Fruit fly (Drosophila melanogaster) whole organism, embryonic: Measurements from ENCODE around the gene GluClalpha.

Experiments used
- Asciz ChIP-seq: fragments of 200-800 bp; sonication (Bioruptor generic); optimal IDR thresholded peaks from 2 replicates; lab custom pipeline; 2017; ENCODE audit warnings: missing biosample characterization, mild to moderate bottlenecking, missing genetic modification characterization, missing genetic modification reagents
- Bgb ChIP-seq: fragments of 200-800 bp; sonication (Bioruptor generic); IDR thresholded peaks from 2 replicates; pipeline ENCODE4 v1.3.6; 2022; ENCODE audit warnings: missing biosample characterization, missing genetic modification characterization; ENCODE audit not compliant: partially characterized antibody
- CG10431 ChIP-seq: fragments of 200-800 bp; sonication (Bioruptor generic); optimal IDR thresholded peaks from 3 replicates; lab custom pipeline; 2018; ENCODE audit warnings: missing biosample characterization, mild to moderate bottlenecking, missing genetic modification characterization
- CG12391 ChIP-seq: fragments of 200-800 bp; sonication (Bioruptor generic); optimal IDR thresholded peaks from 3 replicates; lab custom pipeline; 2018; ENCODE audit warnings: missing biosample characterization, mild to moderate bottlenecking, missing genetic modification characterization, moderate library complexity
- CG13287 ChIP-seq: fragments of 200-800 bp; sonication (Bioruptor generic); IDR thresholded peaks from 2 replicates; pipeline ENCODE4 v1.3.6; 2022; ENCODE audit warnings: missing biosample characterization, missing genetic modification characterization; ENCODE audit not compliant: partially characterized antibody
- CG14050 ChIP-seq: fragments of 200-800 bp; sonication (Bioruptor generic); IDR thresholded peaks from 3 replicates; pipeline ENCODE4 v1.3.6; 2022; ENCODE audit warnings: missing biosample characterization, missing genetic modification characterization
- CG14860 ChIP-seq: fragments of 200-800 bp; sonication (Bioruptor generic); IDR thresholded peaks from 3 replicates; pipeline ENCODE4 v1.3.6; 2022; ENCODE audit warnings: missing biosample characterization, missing genetic modification characterization; ENCODE audit not compliant: partially characterized antibody
- CG15073 ChIP-seq: fragments of 200-800 bp; sonication (Bioruptor generic); optimal IDR thresholded peaks from 2 replicates; lab custom pipeline; 2016; ENCODE audit warnings: missing biosample characterization, missing genetic modification characterization
- CG16813 ChIP-seq: fragments of 200-800 bp; sonication (Bioruptor generic); IDR thresholded peaks from 3 replicates; pipeline ENCODE4 v1.3.6; 2022; ENCODE audit warnings: missing biosample characterization, missing genetic modification characterization; ENCODE audit not compliant: partially characterized antibody
- CG2678 ChIP-seq: fragments of 200-800 bp; sonication (Bioruptor generic); optimal IDR thresholded peaks from 3 replicates; lab custom pipeline; 2019; ENCODE audit warnings: missing biosample characterization, mild to moderate bottlenecking, missing genetic modification characterization, moderate library complexity
- CG34224 ChIP-seq: fragments of 200-800 bp; sonication (Bioruptor generic); IDR thresholded peaks from 3 replicates; pipeline ENCODE4 v1.3.6; 2022; ENCODE audit warnings: missing biosample characterization, missing genetic modification characterization; ENCODE audit not compliant: partially characterized antibody
- CG7963 ChIP-seq: fragments of 200-800 bp; sonication (Bioruptor generic); IDR thresholded peaks from 3 replicates; pipeline ENCODE4 v1.3.6; 2022; ENCODE audit warnings: missing biosample characterization, missing genetic modification characterization; ENCODE audit not compliant: partially characterized antibody
- CG9876 ChIP-seq: fragments of 200-800 bp; sonication (Bioruptor generic); optimal IDR thresholded peaks from 2 replicates; lab custom pipeline; 2016; ENCODE audit warnings: missing biosample characterization, missing genetic modification characterization
- Dll ChIP-seq: fragments of 200-800 bp; sonication (Bioruptor generic); IDR thresholded peaks from 4 replicates; pipeline ENCODE4 v1.3.6; 2022; ENCODE audit warnings: missing biosample characterization, missing genetic modification characterization; ENCODE audit not compliant: partially characterized antibody
- HLH4C ChIP-seq: fragments of 200-800 bp; sonication (Bioruptor generic); IDR thresholded peaks from 3 replicates; pipeline ENCODE4 v1.3.6; 2022; ENCODE audit warnings: missing biosample characterization, missing genetic modification characterization; ENCODE audit not compliant: partially characterized antibody
- Hmr ChIP-seq: fragments of 200-800 bp; sonication (Bioruptor generic); optimal IDR thresholded peaks from 3 replicates; lab custom pipeline; 2017; ENCODE audit warnings: mild to moderate bottlenecking, missing biosample characterization, missing genetic modification reagents, missing genetic modification characterization
- Mad ChIP-seq: fragments of 200-800 bp; sonication (Bioruptor generic); optimal IDR thresholded peaks from 2 replicates; lab custom pipeline; 2016; ENCODE audit warnings: missing biosample characterization, missing genetic modification characterization
- Neu2 ChIP-seq: fragments of 200-800 bp; sonication (Bioruptor generic); optimal IDR thresholded peaks from 3 replicates; lab custom pipeline; 2016; ENCODE audit warnings: missing biosample characterization, missing genetic modification characterization, borderline replicate concordance
- Opbp ChIP-seq: fragments of 200-800 bp; sonication (Bioruptor generic); IDR thresholded peaks from 3 replicates; pipeline ENCODE4 v1.3.6; 2022; ENCODE audit warnings: missing biosample characterization, missing genetic modification characterization; ENCODE audit not compliant: partially characterized antibody
- Pdp1 ChIP-seq, 2 experiments: fragments of 200-800 bp; sonication (Bioruptor generic); optimal IDR thresholded peaks; 3 replicates each; lab custom pipeline; 2016; ENCODE audit warnings: missing biosample characterization in 2 of 2, missing genetic modification characterization in 2 of 2, mild to moderate bottlenecking in 1 of 2, moderate library complexity in 1 of 2
- Scr ChIP-seq: fragments of 200-800 bp; sonication (Bioruptor generic); IDR thresholded peaks from 2 replicates; pipeline ENCODE4 v1.3.6; 2022; ENCODE audit warnings: missing biosample characterization, missing genetic modification characterization; ENCODE audit not compliant: partially characterized antibody
- amos ChIP-seq: fragments of 200-800 bp; sonication (Bioruptor generic); IDR thresholded peaks from 2 replicates; pipeline ENCODE4 v1.3.6; 2022; ENCODE audit warnings: missing biosample characterization, missing genetic modification characterization; ENCODE audit not compliant: partially characterized antibody
- ash1 ChIP-seq: fragments of 200-800 bp; sonication (Bioruptor generic); optimal IDR thresholded peaks from 2 replicates; lab custom pipeline; 2018; ENCODE audit warnings: missing biosample characterization, mild to moderate bottlenecking, missing genetic modification characterization
- bbx ChIP-seq: fragments of 200-800 bp; sonication (Bioruptor generic); IDR thresholded peaks from 2 replicates; pipeline ENCODE4 v1.3.6; 2022; ENCODE audit warnings: missing biosample characterization, missing genetic modification characterization; ENCODE audit not compliant: partially characterized antibody
- bcd ChIP-seq: fragments of 200-800 bp; sonication (Bioruptor generic); optimal IDR thresholded peaks from 2 replicates; lab custom pipeline; 2017; ENCODE audit warnings: missing biosample characterization, mild to moderate bottlenecking, missing genetic modification characterization
- chinmo ChIP-seq: fragments of 200-800 bp; sonication (Bioruptor generic); IDR thresholded peaks from 4 replicates; pipeline ENCODE4 v1.3.6; 2022; ENCODE audit warnings: missing biosample characterization, missing genetic modification characterization; ENCODE audit not compliant: partially characterized antibody
- ci ChIP-seq: fragments of 200-800 bp; sonication (Bioruptor generic); IDR thresholded peaks from 3 replicates; pipeline ENCODE4 v1.3.6; 2022; ENCODE audit warnings: missing biosample characterization, missing genetic modification characterization
- crp ChIP-seq, 2 experiments: fragments of 200-800 bp; sonication (Bioruptor generic); optimal IDR thresholded peaks; 2 replicates in 1 of 2; 3 replicates in 1 of 2; lab custom pipeline; 2017; ENCODE audit warnings: missing biosample characterization in 2 of 2, missing genetic modification characterization in 2 of 2, mild to moderate bottlenecking in 1 of 2, moderate library complexity in 1 of 2
- danr ChIP-seq: fragments of 200-800 bp; sonication (Bioruptor generic); IDR thresholded peaks from 2 replicates; pipeline ENCODE4 v1.3.6; 2022; ENCODE audit warnings: missing biosample characterization, missing genetic modification characterization
- dmrt99B ChIP-seq: fragments of 200-800 bp; sonication (Bioruptor generic); optimal IDR thresholded peaks from 2 replicates; lab custom pipeline; 2018; ENCODE audit warnings: missing biosample characterization, mild to moderate bottlenecking, missing genetic modification characterization, moderate library complexity
- gem ChIP-seq: fragments of 200-800 bp; sonication (Bioruptor generic); optimal IDR thresholded peaks from 2 replicates; lab custom pipeline; 2019; ENCODE audit warnings: missing biosample characterization, mild to moderate bottlenecking, missing genetic modification characterization, moderate library complexity
- gfzf ChIP-seq: fragments of 200-800 bp; sonication (Bioruptor generic); optimal IDR thresholded peaks from 2 replicates; lab custom pipeline; 2016; ENCODE audit warnings: missing biosample characterization, mild to moderate bottlenecking, missing genetic modification characterization, moderate library complexity
- hbn ChIP-seq: fragments of 200-800 bp; sonication (Bioruptor generic); IDR thresholded peaks from 2 replicates; pipeline ENCODE4 v1.3.6; 2022; ENCODE audit warnings: missing biosample characterization, missing genetic modification characterization; ENCODE audit not compliant: partially characterized antibody
- inv ChIP-seq: fragments of 200-800 bp; sonication (Bioruptor generic); IDR thresholded peaks from 2 replicates; pipeline ENCODE4 v1.3.6; 2022; ENCODE audit warnings: missing biosample characterization, missing genetic modification characterization; ENCODE audit not compliant: partially characterized antibody
- knrl ChIP-seq: fragments of 200-800 bp; sonication (Bioruptor generic); IDR thresholded peaks from 3 replicates; pipeline ENCODE4 v1.3.6; 2022; ENCODE audit warnings: missing biosample characterization, missing genetic modification characterization; ENCODE audit not compliant: partially characterized antibody
- mld ChIP-seq: fragments of 200-800 bp; sonication (Bioruptor generic); IDR thresholded peaks from 3 replicates; pipeline ENCODE4 v1.3.6; 2022; ENCODE audit warnings: missing biosample characterization, missing genetic modification characterization; ENCODE audit not compliant: partially characterized antibody
- pb ChIP-seq: fragments of 200-800 bp; sonication (Bioruptor generic); optimal IDR thresholded peaks from 3 replicates; lab custom pipeline; 2016; ENCODE audit warnings: missing biosample characterization, missing genetic modification characterization
- psq ChIP-seq: fragments of 200-800 bp; sonication (Bioruptor generic); optimal IDR thresholded peaks from 2 replicates; lab custom pipeline; 2017; ENCODE audit warnings: missing biosample characterization, missing genetic modification characterization
- sens ChIP-seq: fragments of 200-800 bp; sonication (Bioruptor generic); peaks from one replicate; lab custom pipeline; 2016; ENCODE audit warnings: missing biosample characterization, missing genetic modification characterization
- slbo ChIP-seq: fragments of 200-800 bp; sonication (Bioruptor generic); IDR thresholded peaks from 2 replicates; pipeline ENCODE4 v1.3.6; 2022; ENCODE audit warnings: missing biosample characterization, missing genetic modification characterization
- sna ChIP-seq: fragments of 200-800 bp; sonication (Bioruptor generic); IDR thresholded peaks from 2 replicates; pipeline ENCODE4 v1.3.6; 2022; ENCODE audit warnings: missing biosample characterization, missing genetic modification characterization; ENCODE audit not compliant: partially characterized antibody
- tna ChIP-seq: fragments of 200-800 bp; sonication (Bioruptor generic); IDR thresholded peaks from 2 replicates; pipeline ENCODE4 v1.3.6; 2022; ENCODE audit warnings: missing biosample characterization, missing genetic modification characterization; ENCODE audit not compliant: partially characterized antibody
- toy ChIP-seq: fragments of 200-800 bp; sonication (Bioruptor generic); IDR thresholded peaks from 2 replicates; pipeline ENCODE4 v1.3.6; 2022; ENCODE audit warnings: missing biosample characterization, missing genetic modification characterization
- wdn ChIP-seq: fragments of 200-800 bp; sonication (Bioruptor generic); IDR thresholded peaks from 2 replicates; pipeline ENCODE4 v1.3.6; 2022; ENCODE audit warnings: missing biosample characterization, missing genetic modification characterization
- wek ChIP-seq: fragments of 200-800 bp; sonication (Bioruptor generic); optimal IDR thresholded peaks from 3 replicates; lab custom pipeline; 2018; ENCODE audit warnings: missing biosample characterization, mild to moderate bottlenecking, missing genetic modification characterization, moderate library complexity

GluClalpha gene

DNA sequence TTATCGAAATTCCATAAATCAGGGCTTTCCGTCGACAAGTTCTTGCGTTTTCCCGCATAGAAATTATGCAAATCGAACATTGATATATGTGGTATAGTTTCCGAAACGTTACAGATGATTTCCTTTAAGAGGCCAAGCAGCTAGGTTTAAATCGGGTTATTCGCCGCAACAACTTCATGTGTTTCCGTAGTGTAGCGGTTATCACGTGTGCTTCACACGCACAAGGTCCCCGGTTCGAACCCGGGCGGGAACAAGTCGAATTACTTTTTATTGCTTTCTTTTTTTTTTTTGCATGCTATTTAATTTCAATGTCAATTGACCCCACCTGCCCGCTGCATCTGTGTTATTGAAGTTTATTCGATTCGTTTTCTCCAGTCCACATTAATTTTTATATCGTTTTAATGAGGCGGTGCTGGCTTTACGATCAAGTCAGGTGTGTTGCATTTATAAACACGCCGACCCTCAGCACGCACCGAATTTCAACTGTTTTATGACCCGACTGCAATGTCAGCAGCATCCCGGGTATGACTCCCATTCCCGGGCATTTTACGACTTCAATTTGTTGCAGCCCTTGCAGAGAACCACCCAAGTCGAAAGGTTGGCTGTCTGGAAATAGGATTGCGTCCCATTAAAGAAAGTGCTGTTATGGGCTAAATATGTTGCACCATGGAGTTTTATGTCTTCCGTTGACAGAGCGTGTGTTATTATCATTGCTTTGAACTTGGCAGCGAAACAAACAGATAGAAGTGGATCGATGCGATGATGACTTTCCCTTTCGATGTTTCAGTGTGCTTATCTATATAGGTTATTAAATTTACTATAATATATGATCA lies 59.6 kb downstream of the GluClalpha start (continued):
- TF ChIP-seq ci (peak; percentile 8; the same call in 1 of the 3 replicates), bbx (GFP tag; lab: Robert Waterston, UW) (peak; percentile 81), Neu2 (no peak), CG34224 (GFP tag; lab: Robert Waterston, UW) (peak; percentile 67), mld (GFP tag; lab: Robert Waterston, UW) (peak; percentile 84), Pdp1 (GFP tag; optimal IDR thresholded peaks at IDR 0.05; lab: Kevin White, UChicago) (no peak), Opbp (GFP tag; lab: Robert Waterston, UW) (peak; percentile 91), CG9876 (GFP tag; lab: Kevin White, UChicago) (no peak), toy (GFP tag; lab: Robert Waterston, UW) (no peak), gfzf (GFP tag; lab: Kevin White, UChicago) (no peak), Scr (GFP tag; lab: Robert Waterston, UW) (peak; percentile 70), HLH4C (peak; percentile 60), CG14860 (GFP tag; lab: Robert Waterston, UW) (peak; percentile 74), ash1 (GFP tag; lab: Kevin White, UChicago) (no peak), CG7963 (peak; percentile 85), Mad (GFP tag; lab: Kevin White, UChicago) (no peak), wdn (0 out of 2 replicates have a peak, but pooled peaks have one; percentile 4), hbn (0 out of 2 replicates have a peak, but pooled peaks have one; percentile 31), Dll (GFP tag; lab: Robert Waterston, UW) (peak; percentile 50; the same call in 2 of the 4 replicates), psq (no peak), Bgb (GFP tag; lab: Robert Waterston, UW) (peak; percentile 78), sens (GFP tag; lab: Kevin White, UChicago) (peak; percentile 80), pb (GFP tag; lab: Kevin White, UChicago) (no peak), Asciz (GFP tag; lab: Kevin White, UChicago) (no peak), amos (GFP tag; lab: Robert Waterston, UW) (peak; percentile 82), danr (GFP tag; lab: Robert Waterston, UW) (no peak), chinmo (peak; percentile 72; the same call in 1 of the 4 replicates), sna (peak; percentile 61), dmrt99B (tag; lab: Kevin White, UChicago) (no peak), wek (GFP tag; lab: Kevin White, UChicago) (no peak), CG10431 (no peak), crp (GFP tag; optimal IDR thresholded peaks at IDR 0.05; lab: Kevin White, UChicago) (no peak), tna (GFP tag; lab: Robert Waterston, UW) (peak; percentile 73), inv (GFP tag; lab: Robert Waterston, UW) (peak; percentile 29; the same call in 1 of the 2 replicates), knrl (GFP tag; lab: Robert Waterston, UW) (peak; percentile 58; the same call in 1 of the 3 replicates), gem (tag; lab: Kevin White, UChicago) (no peak), CG14050 (GFP tag; lab: Robert Waterston, UW) (no peak), Hmr (GFP tag; lab: Kevin White, UChicago) (no peak), CG12391 (no peak), bcd (GFP tag; lab: Kevin White, UChicago) (no peak), CG13287 (peak; percentile 61; the same call in 1 of the 2 replicates), slbo (GFP tag; lab: Robert Waterston, UW) (no peak), CG2678 (no peak), CG16813 (GFP tag; lab: Robert Waterston, UW) (peak; percentile 88), CG15073 (GFP tag; lab: Kevin White, UChicago) (no peak)
